Fruit fly (Drosophila melanogaster) whole organism, embryonic: ENCODE results near the gene lmd.
A peak's percentile ranks its signal among the peaks of the same experiment; 100 is the strongest.

ENCODE experiments used
- B-H2 ChIP-seq: fragments of 200-800 bp; sonication (Bioruptor generic); optimal IDR thresholded peaks from 2 replicates; lab custom pipeline; 2018; ENCODE audit warnings: missing biosample characterization, mild to moderate bottlenecking, missing genetic modification characterization
- BEAF-32 ChIP-seq: fragments of 200-800 bp; sonication (Bioruptor generic); optimal IDR thresholded peaks from 3 replicates; lab custom pipeline; 2017; ENCODE audit warnings: missing biosample characterization, missing genetic modification characterization, mild to moderate bottlenecking, moderate library complexity, missing genetic modification reagents
- CG10979 ChIP-seq: fragments of 200-800 bp; sonication (Bioruptor generic); optimal IDR thresholded peaks from 2 replicates; lab custom pipeline; 2018; ENCODE audit warnings: missing biosample characterization, mild to moderate bottlenecking, missing genetic modification characterization, moderate library complexity
- CG11723 ChIP-seq: fragments of 200-800 bp; sonication (Bioruptor generic); optimal IDR thresholded peaks from 2 replicates; lab custom pipeline; 2017; ENCODE audit warnings: missing biosample characterization, mild to moderate bottlenecking, missing genetic modification characterization
- CG12659 ChIP-seq: fragments of 200-800 bp; sonication (Bioruptor generic); optimal IDR thresholded peaks from 3 replicates; lab custom pipeline; 2017; ENCODE audit warnings: mild to moderate bottlenecking, missing biosample characterization, missing genetic modification reagents, missing genetic modification characterization
- CG12769 ChIP-seq: fragments of 200-800 bp; sonication (Bioruptor generic); optimal IDR thresholded peaks from 2 replicates; lab custom pipeline; 2019; ENCODE audit warnings: missing biosample characterization, mild to moderate bottlenecking, missing genetic modification characterization, moderate library complexity
- CG12942 ChIP-seq: fragments of 200-800 bp; sonication (Bioruptor generic); optimal IDR thresholded peaks from 3 replicates; lab custom pipeline; 2016; ENCODE audit warnings: missing biosample characterization, missing genetic modification characterization
- CG13296 ChIP-seq: fragments of 200-800 bp; sonication (Bioruptor generic); optimal IDR thresholded peaks from 3 replicates; lab custom pipeline; 2018; ENCODE audit warnings: missing biosample characterization, mild to moderate bottlenecking, missing genetic modification characterization
- CG14050 ChIP-seq: fragments of 200-800 bp; sonication (Bioruptor generic); IDR thresholded peaks from 3 replicates; pipeline ENCODE4 v1.3.6; 2022; ENCODE audit warnings: missing biosample characterization, missing genetic modification characterization
- CG14860 ChIP-seq: fragments of 200-800 bp; sonication (Bioruptor generic); IDR thresholded peaks from 3 replicates; pipeline ENCODE4 v1.3.6; 2022; ENCODE audit warnings: missing biosample characterization, missing genetic modification characterization; ENCODE audit not compliant: partially characterized antibody
- CG15601 ChIP-seq: fragments of 200-800 bp; sonication (Bioruptor generic); optimal IDR thresholded peaks from 3 replicates; lab custom pipeline; 2019; ENCODE audit warnings: missing biosample characterization, mild to moderate bottlenecking, missing genetic modification characterization, moderate library complexity
- CG16813 ChIP-seq: fragments of 200-800 bp; sonication (Bioruptor generic); IDR thresholded peaks from 3 replicates; pipeline ENCODE4 v1.3.6; 2022; ENCODE audit warnings: missing biosample characterization, missing genetic modification characterization; ENCODE audit not compliant: partially characterized antibody
- CG16815 ChIP-seq: fragments of 200-800 bp; sonication (Bioruptor generic); optimal IDR thresholded peaks from 3 replicates; lab custom pipeline; 2017; ENCODE audit warnings: missing biosample characterization, mild to moderate bottlenecking, missing genetic modification characterization
- CG17186 ChIP-seq: fragments of 200-800 bp; sonication (Bioruptor generic); optimal IDR thresholded peaks from 3 replicates; lab custom pipeline; 2017; ENCODE audit warnings: missing biosample characterization, missing genetic modification reagents, missing genetic modification characterization
- CG17912 ChIP-seq: fragments of 200-800 bp; sonication (Bioruptor generic); optimal IDR thresholded peaks from 2 replicates; lab custom pipeline; 2018; ENCODE audit warnings: missing biosample characterization, mild to moderate bottlenecking, missing genetic modification characterization
- CG2116 ChIP-seq: fragments of 200-800 bp; sonication (Bioruptor generic); optimal IDR thresholded peaks from 3 replicates; lab custom pipeline; 2018; ENCODE audit warnings: missing biosample characterization, mild to moderate bottlenecking, missing genetic modification characterization
- CG2202 ChIP-seq: fragments of 200-800 bp; sonication (Bioruptor generic); optimal IDR thresholded peaks from 2 replicates; lab custom pipeline; 2018; ENCODE audit warnings: missing biosample characterization, mild to moderate bottlenecking, missing genetic modification characterization
- CG6254 ChIP-seq: fragments of 200-800 bp; sonication (Bioruptor generic); optimal IDR thresholded peaks from 3 replicates; lab custom pipeline; 2017; ENCODE audit warnings: mild to moderate bottlenecking, missing biosample characterization, missing genetic modification reagents, missing genetic modification characterization
- CG7372 ChIP-seq: fragments of 200-800 bp; sonication (Bioruptor generic); IDR thresholded peaks from 2 replicates; pipeline ENCODE4 v1.3.6; 2022; ENCODE audit warnings: missing biosample characterization, missing genetic modification characterization
- CG8290 ChIP-seq, 3 experiments: fragments of 200-800 bp; sonication (Bioruptor generic); optimal IDR thresholded peaks; 2 replicates each; lab custom pipeline; 2016 to 2019; ENCODE audit warnings: missing biosample characterization in 3 of 3, missing genetic modification characterization in 3 of 3, mild to moderate bottlenecking in 2 of 3, moderate library complexity in 1 of 3
- CG8944 ChIP-seq: fragments of 200-800 bp; sonication (Bioruptor generic); optimal IDR thresholded peaks from 3 replicates; lab custom pipeline; 2016; ENCODE audit warnings: missing biosample characterization, missing genetic modification characterization
- CG9215 ChIP-seq: fragments of 200-800 bp; sonication (Bioruptor generic); IDR thresholded peaks from 2 replicates; pipeline ENCODE4 v1.3.6; 2022; ENCODE audit warnings: missing biosample characterization, missing genetic modification characterization
- D19B ChIP-seq: fragments of 200-800 bp; sonication (Bioruptor generic); optimal IDR thresholded peaks from 2 replicates; lab custom pipeline; 2017; ENCODE audit warnings: missing biosample characterization, mild to moderate bottlenecking, missing genetic modification characterization
- Dip3 ChIP-seq: fragments of 200-800 bp; sonication (Bioruptor generic); optimal IDR thresholded peaks from 3 replicates; lab custom pipeline; 2016; ENCODE audit warnings: missing biosample characterization, missing genetic modification characterization
- Gsc ChIP-seq: fragments of 200-800 bp; sonication (Bioruptor generic); IDR thresholded peaks from 2 replicates; pipeline ENCODE4 v1.3.6; 2022; ENCODE audit warnings: missing biosample characterization, missing genetic modification characterization
- HLH4C ChIP-seq: fragments of 200-800 bp; sonication (Bioruptor generic); IDR thresholded peaks from 3 replicates; pipeline ENCODE4 v1.3.6; 2022; ENCODE audit warnings: missing biosample characterization, missing genetic modification characterization; ENCODE audit not compliant: partially characterized antibody
- Lpt ChIP-seq: fragments of >200 bp; optimal IDR thresholded peaks from 2 replicates; lab custom pipeline; 2018; ENCODE audit warnings: missing biosample characterization, missing genetic modification characterization
- Mad ChIP-seq: fragments of 200-800 bp; sonication (Bioruptor generic); optimal IDR thresholded peaks from 2 replicates; lab custom pipeline; 2016; ENCODE audit warnings: missing biosample characterization, missing genetic modification characterization
- NC2β ChIP-seq: fragments of 200-800 bp; sonication (Bioruptor generic); optimal IDR thresholded peaks from 2 replicates; lab custom pipeline; 2016; ENCODE audit warnings: missing biosample characterization, missing genetic modification characterization
- Nf-YA ChIP-seq: fragments of 200-800 bp; sonication (Bioruptor generic); IDR thresholded peaks from 2 replicates; pipeline ENCODE4 v1.3.6; 2022; ENCODE audit warnings: missing biosample characterization, missing genetic modification characterization
- YL-1 ChIP-seq: fragments of 200-800 bp; sonication (Bioruptor generic); optimal IDR thresholded peaks from 3 replicates; lab custom pipeline; 2017; ENCODE audit warnings: missing biosample characterization, mild to moderate bottlenecking, missing genetic modification characterization
- az2 ChIP-seq: fragments of 200-800 bp; sonication (Bioruptor generic); optimal IDR thresholded peaks from 3 replicates; lab custom pipeline; 2016; ENCODE audit warnings: missing biosample characterization, missing genetic modification characterization
- bbx ChIP-seq: fragments of 200-800 bp; sonication (Bioruptor generic); IDR thresholded peaks from 2 replicates; pipeline ENCODE4 v1.3.6; 2022; ENCODE audit warnings: missing biosample characterization, missing genetic modification characterization; ENCODE audit not compliant: partially characterized antibody
- cas ChIP-seq: fragments of 200-800 bp; sonication (Bioruptor generic); IDR thresholded peaks from 2 replicates; pipeline ENCODE4 v1.3.6; 2022; ENCODE audit warnings: missing biosample characterization, missing genetic modification characterization
- croc ChIP-seq: fragments of 200-800 bp; sonication (Bioruptor generic); conservative IDR thresholded peaks from 3 replicates; pipeline ENCODE4 v1.3.6; 2022; ENCODE audit warnings: missing biosample characterization, missing genetic modification characterization
- dm ChIP-seq: fragments of 200-800 bp; sonication (Bioruptor generic); optimal IDR thresholded peaks from 3 replicates; lab custom pipeline; 2016; ENCODE audit warnings: missing biosample characterization, missing genetic modification characterization
- exex ChIP-seq: fragments of 200-800 bp; sonication (Bioruptor generic); optimal IDR thresholded peaks from 4 replicates; lab custom pipeline; 2018; ENCODE audit warnings: missing biosample characterization, mild to moderate bottlenecking, missing genetic modification characterization, moderate library complexity
- fd102C ChIP-seq: fragments of 200-800 bp; sonication (Bioruptor generic); optimal IDR thresholded peaks from 2 replicates; lab custom pipeline; 2018; ENCODE audit warnings: missing biosample characterization, mild to moderate bottlenecking, missing genetic modification characterization, moderate library complexity
- fd3F ChIP-seq: fragments of 200-800 bp; sonication (Bioruptor generic); optimal IDR thresholded peaks from 2 replicates; lab custom pipeline; 2018; ENCODE audit warnings: missing biosample characterization, mild to moderate bottlenecking, missing genetic modification characterization, moderate library complexity
- hkb ChIP-seq, 2 experiments: fragments of 200-800 bp in 1 of 2; fragments of >200 bp in 1 of 2; sonication (Bioruptor generic) in 1 of 2; IDR thresholded peaks in 1 of 2; optimal IDR thresholded peaks in 1 of 2; 2 replicates each; pipeline versions ENCODE4 v1.3.6 to Lab custom; 2017 to 2022; ENCODE audit warnings: missing biosample characterization in 1 of 2, missing genetic modification characterization in 1 of 2
- insv ChIP-seq, 2 experiments: fragments of 200-800 bp; sonication (Bioruptor generic); optimal IDR thresholded peaks; 3 replicates each; lab custom pipeline; 2016 to 2018; ENCODE audit warnings: missing biosample characterization in 2 of 2, missing genetic modification characterization in 2 of 2
- inv ChIP-seq: fragments of 200-800 bp; sonication (Bioruptor generic); IDR thresholded peaks from 2 replicates; pipeline ENCODE4 v1.3.6; 2022; ENCODE audit warnings: missing biosample characterization, missing genetic modification characterization; ENCODE audit not compliant: partially characterized antibody
- klu ChIP-seq: fragments of 200-800 bp; sonication (Bioruptor generic); IDR thresholded peaks from 2 replicates; pipeline ENCODE4 v1.3.6; 2022; ENCODE audit warnings: missing biosample characterization, missing genetic modification characterization
- lbe ChIP-seq: fragments of 200-800 bp; sonication (Bioruptor generic); optimal IDR thresholded peaks from 2 replicates; lab custom pipeline; 2016; ENCODE audit warnings: missing biosample characterization, mild to moderate bottlenecking, missing genetic modification characterization
- repo ChIP-seq: fragments of 200-800 bp; sonication (Bioruptor generic); optimal IDR thresholded peaks from 2 replicates; lab custom pipeline; 2016; ENCODE audit warnings: missing biosample characterization, missing genetic modification characterization
- tap ChIP-seq: fragments of 200-800 bp; optimal IDR thresholded peaks from 3 replicates; lab custom pipeline; 2019; ENCODE audit warnings: missing biosample characterization, mild to moderate bottlenecking, missing genetic modification characterization, moderate library complexity
- twi ChIP-seq: fragments of 200-800 bp; optimal IDR thresholded peaks from 2 replicates; lab custom pipeline; 2019; ENCODE audit warnings: missing biosample characterization, mild to moderate bottlenecking, missing genetic modification characterization, moderate library complexity
- wor ChIP-seq: fragments of 200-800 bp; sonication (Bioruptor generic); IDR thresholded peaks from 2 replicates; pipeline ENCODE4 v1.3.6; 2022; ENCODE audit warnings: missing biosample characterization, missing genetic modification characterization
- zfh2 ChIP-seq: fragments of 200-800 bp; sonication (Bioruptor generic); optimal IDR thresholded peaks from 2 replicates; lab custom pipeline; 2016; ENCODE audit warnings: missing biosample characterization, missing genetic modification characterization

Gene lmd

DNA sequence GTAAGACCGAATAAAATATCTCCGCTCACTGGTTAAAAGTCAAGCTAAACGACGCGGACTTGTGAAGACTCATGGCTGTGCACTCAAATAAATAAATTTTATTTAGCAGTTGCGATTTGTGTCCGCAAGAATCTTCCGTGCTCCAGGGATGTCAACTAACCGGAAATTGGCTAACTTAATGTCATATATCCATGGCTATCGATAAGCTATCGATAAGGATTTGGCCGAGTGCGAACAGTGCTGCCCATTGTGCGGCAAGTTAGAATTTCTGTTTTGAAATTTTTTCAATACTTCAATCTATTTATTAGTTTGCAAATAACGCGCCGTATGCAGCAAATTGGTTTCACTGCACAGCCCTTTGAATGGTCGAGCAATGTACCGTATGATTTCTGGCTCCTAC, 27.4 kb upstream of the lmd start, which contains the start of gene p53 (continued):
- peak; percentile 29 for TF ChIP-seq lbe (GFP tag; lab: Kevin White, UChicago)
- no peak for TF ChIP-seq Lpt (GFP tag; lab: Kevin White, UChicago)
- peak; percentile 49 for TF ChIP-seq twi (tag; lab: Kevin White, UChicago)
- TF ChIP-seq Mad (GFP tag; lab: Kevin White, UChicago): peak; percentile 77
- TF ChIP-seq bbx (GFP tag; lab: Robert Waterston, UW): peak; percentile 81
- no peak for TF ChIP-seq CG12769 (tag; lab: Kevin White, UChicago)
- TF ChIP-seq cas: no peak
- TF ChIP-seq BEAF-32 (GFP tag; lab: Kevin White, UChicago): peak; percentile 79
- TF ChIP-seq D19B (GFP tag; lab: Kevin White, UChicago): peak; percentile 64
- peak; percentile 64 for TF ChIP-seq HLH4C (GFP tag; lab: Robert Waterston, UW)
- TF ChIP-seq CG17912 (GFP tag; lab: Kevin White, UChicago): peak; percentile 56
- TF ChIP-seq CG14860 (GFP tag; lab: Robert Waterston, UW): peak; percentile 63
- peak; percentile 76 for TF ChIP-seq CG16813 (GFP tag; lab: Robert Waterston, UW)
- peak; percentile 43 for TF ChIP-seq CG12942 (GFP tag; lab: Kevin White, UChicago)
- peak; percentile 32 for TF ChIP-seq exex (tag; lab: Kevin White, UChicago)
- TF ChIP-seq az2: peak; percentile 31
- peak; percentile 67 for TF ChIP-seq CG15601 (tag; lab: Kevin White, UChicago)
- peak; percentile 62 for TF ChIP-seq CG6254 (GFP tag; lab: Kevin White, UChicago)
- TF ChIP-seq wor (GFP tag; lab: Robert Waterston, UW): no peak
- TF ChIP-seq CG2116 (GFP tag; lab: Kevin White, UChicago): peak; percentile 84
- TF ChIP-seq repo (GFP tag; lab: Kevin White, UChicago): peak; percentile 63
- peak; percentile 73 for TF ChIP-seq CG14050 (GFP tag; lab: Robert Waterston, UW)
- peak; percentile 84 for TF ChIP-seq NC2β (GFP tag; lab: Kevin White, UChicago)
- TF ChIP-seq CG11723: peak; percentile 61
- TF ChIP-seq CG10979 (tag; lab: Kevin White, UChicago): peak; percentile 49
- TF ChIP-seq fd102C (GFP tag; lab: Kevin White, UChicago): no peak
- peak; percentile 61 for TF ChIP-seq dm (GFP tag; lab: Kevin White, UChicago)
- TF ChIP-seq CG8944 (GFP tag; lab: Kevin White, UChicago): peak; percentile 20
- peak; percentile 60 for TF ChIP-seq CG2202 (tag; lab: Kevin White, UChicago)
- peak; percentile 29 for TF ChIP-seq zfh2 (GFP tag; lab: Kevin White, UChicago)
- peak; percentile 73 for TF ChIP-seq CG12659
- TF ChIP-seq hkb (optimal IDR thresholded peaks at IDR 0.05; lab: Kevin White, UChicago): no peak
- TF ChIP-seq hkb (GFP tag; IDR thresholded peaks at IDR 0.05; lab: Robert Waterston, UW): peak; percentile 64
- 0 out of 2 replicates have a peak, but pooled peaks have one; percentile 25 for TF ChIP-seq CG9215
- TF ChIP-seq CG7372 (GFP tag; lab: Robert Waterston, UW): peak; percentile 49; the same call in 1 of the 2 replicates
- peak; percentile 20 for TF ChIP-seq tap (tag; lab: Kevin White, UChicago)
- TF ChIP-seq Nf-YA (GFP tag; lab: Robert Waterston, UW): peak; percentile 48
- peak; percentile 44 for TF ChIP-seq CG8290 (GFP tag; optimal IDR thresholded peaks at IDR 0.05; lab: Kevin White, UChicago)
- peak; percentile 17 to 91 for TF ChIP-seq CG8290 (tag; optimal IDR thresholded peaks at IDR 0.05; lab: Kevin White, UChicago)
- TF ChIP-seq B-H2: peak; percentile 66
- peak; percentile 76 for TF ChIP-seq CG13296 (GFP tag; lab: Kevin White, UChicago)
- TF ChIP-seq fd3F: peak; percentile 50
- peak; percentile 42; the same call in 1 of the 2 replicates for TF ChIP-seq klu (GFP tag; lab: Robert Waterston, UW)
- peak; percentile 67 for TF ChIP-seq inv (GFP tag; lab: Robert Waterston, UW)
- peak; percentile 19 for TF ChIP-seq CG16815 (GFP tag; lab: Kevin White, UChicago)
- TF ChIP-seq CG17186 (GFP tag; lab: Kevin White, UChicago): peak; percentile 73
- TF ChIP-seq YL-1: peak; percentile 44
- TF ChIP-seq Dip3: peak; percentile 72
- TF ChIP-seq insv (GFP tag; optimal IDR thresholded peaks at IDR 0.05; lab: Kevin White, UChicago): peak in 1 of 2 experiments; percentile 48
- peak; percentile 25; the same call in 2 of the 3 replicates for TF ChIP-seq croc (GFP tag; lab: Robert Waterston, UW)
- no peak for TF ChIP-seq Gsc (GFP tag; lab: Robert Waterston, UW)
